Worm (Caenorhabditis elegans) whole organism, L4 larva: ENCODE results near the gene rpa-1.

Experiments used
- T20F7.1 ChIP-seq: fragments of 200-800 bp; sonication (Bioruptor generic); optimal IDR thresholded peaks from 2 replicates; lab custom pipeline; 2018; ENCODE audit warnings: mild to moderate bottlenecking, missing genetic modification characterization, missing compliant biosample characterization
- mep-1 ChIP-seq: fragments of 150-350 bp; sonication (generic microtip); optimal IDR thresholded peaks from 3 replicates; lab custom pipeline; 2014; ENCODE audit warnings: missing biosample characterization, missing genetic modification characterization
- nhr-237 ChIP-seq: sonication (generic microtip); optimal IDR thresholded peaks from 2 replicates; lab custom pipeline; 2017; ENCODE audit warnings: missing biosample characterization, missing genetic modification characterization
- unc-130 ChIP-seq: sonication (generic microtip); optimal IDR thresholded peaks from 2 replicates; lab custom pipeline; 2016; ENCODE audit warnings: missing genetic modification reagents, missing genetic modification characterization, missing compliant biosample characterization
- zag-1 ChIP-seq: fragments of 150-350 bp; optimal IDR thresholded peaks from 2 replicates; lab custom pipeline; 2014; ENCODE audit warnings: missing biosample characterization, missing genetic modification characterization

ce11 chrII:7676307-7676905 lies 12.0 kb downstream of the rpa-1 start:
- TF ChIP-seq unc-130 (GFP tag; lab: Kevin White, UChicago) (no peak), mep-1 (tag; lab: Kevin White, UChicago) (no peak), T20F7.1 (GFP tag; lab: Kevin White, UChicago) (no peak), zag-1 (tag; lab: Kevin White, UChicago) (no peak), nhr-237 (tag; lab: Kevin White, UChicago) (no peak)
